Worm (Caenorhabditis elegans): ENCODE measurements around the gene acs-4.

- no peak for TF ChIP-seq sup-37 (GFP tag; optimal IDR thresholded peaks at IDR 0.05)
- peak; percentile 48; the same call in 1 of the 2 replicates for TF ChIP-seq nhr-19 (GFP tag; conservative IDR thresholded peaks at IDR 0.05)
- TF ChIP-seq mep-1 (tag; optimal IDR thresholded peaks at IDR 0.05), result no peak
- TF ChIP-seq efl-1 (optimal IDR thresholded peaks at IDR 0.05), result peak; percentile 36 to 62
- TF ChIP-seq efl-1 (GFP tag; optimal IDR thresholded peaks at IDR 0.05 in 1 of 2), result peak; percentile 52 to 89
- TF ChIP-seq unc-86 (tag; optimal IDR thresholded peaks at IDR 0.05), result no peak
- TF ChIP-seq fkh-10 (GFP tag; optimal IDR thresholded peaks at IDR 0.05), result no peak
- TF ChIP-seq nhr-237 (tag; optimal IDR thresholded peaks at IDR 0.05), result no peak
Observed at ce11 chrIII:7122860-7123259, 44.8 kb upstream of the acs-4 start, which contains the start of the genes B0280.9 and rpia-1.
